Worm (Caenorhabditis elegans): ENCODE results near the gene C40A11.4.

ce11 chrII:2099139-2099976, 37.9 kb upstream of the C40A11.4 start, which contains the start of gene math-42:
- TF ChIP-seq sea-1 (GFP tag; conservative IDR thresholded peaks at IDR 0.05) (no peak), ama-1 (optimal IDR thresholded peaks at IDR 0.05) (no peak), ceh-13 (GFP tag; optimal IDR thresholded peaks at IDR 0.05) (no peak), hmbx-1 (tag; optimal IDR thresholded peaks at IDR 0.05) (no peak), F13C5.2 (tag; optimal IDR thresholded peaks at IDR 0.05) (no peak), hmg-4 (GFP tag; optimal IDR thresholded peaks at IDR 0.05) (no peak), flt-1 (GFP tag; IDR thresholded peaks at IDR 0.05) (no peak), ceh-36 (tag; optimal IDR thresholded peaks at IDR 0.05) (no peak), tbx-11 (GFP tag; IDR thresholded peaks at IDR 0.05) (no peak), hnd-1 (tag; optimal IDR thresholded peaks at IDR 0.05) (no peak), pes-1 (GFP tag; IDR thresholded peaks at IDR 0.05) (no peak), ets-7 (tag; optimal IDR thresholded peaks at IDR 0.05) (no peak)

All from whole organism, early embryonic.